Worm (Caenorhabditis elegans): ENCODE results near the gene K10D6.4.

K10D6.4 gene

ce11 chrV:11211323-11211722 lies 9.6 kb downstream of the K10D6.4 start:
- no peak for TF ChIP-seq elt-3 (tag; optimal IDR thresholded peaks at IDR 0.05)
- TF ChIP-seq ztf-11 (tag; optimal IDR thresholded peaks at IDR 0.05) = no peak
- TF ChIP-seq snpc-4 (tag; optimal IDR thresholded peaks at IDR 0.05) = no peak

- TF ChIP-seq nhr-2 (tag; optimal IDR thresholded peaks at IDR 0.05) (no peak), drap-1 (GFP tag; optimal IDR thresholded peaks at IDR 0.05) (no peak), lin-32 (GFP tag; optimal IDR thresholded peaks at IDR 0.05) (no peak), mab-5 (tag; optimal IDR thresholded peaks at IDR 0.05) (no peak), flh-1 (GFP tag; optimal IDR thresholded peaks at IDR 0.05) (no peak), nhr-237 (tag; optimal IDR thresholded peaks at IDR 0.05) (no peak), bed-3 (GFP tag; optimal IDR thresholded peaks at IDR 0.05) (no peak), ztf-11 (tag; optimal IDR thresholded peaks at IDR 0.05) (no peak), mls-2 (tag; optimal IDR thresholded peaks at IDR 0.05) (no peak), unc-120 (tag; optimal IDR thresholded peaks at IDR 0.05; ENCODE audit: poor library complexity, severe bottlenecking) (no peak), hlh-1 (tag; optimal IDR thresholded peaks at IDR 0.05) (no peak), snpc-4 (tag; optimal IDR thresholded peaks at IDR 0.05) (no peak), unc-62 (GFP tag; optimal IDR thresholded peaks at IDR 0.05) (no peak), elt-1 (tag; optimal IDR thresholded peaks at IDR 0.05; ENCODE audit: borderline replicate concordance, insufficient read depth) (no peak), nhr-12 (tag; optimal IDR thresholded peaks at IDR 0.05) (no peak), lin-13 (tag; optimal IDR thresholded peaks at IDR 0.05) (no peak), ceh-83 (GFP tag; optimal IDR thresholded peaks at IDR 0.05) (no peak), mep-1 (tag; optimal IDR thresholded peaks at IDR 0.05) (no peak), blmp-1 (tag; optimal IDR thresholded peaks at IDR 0.05) (no peak), lsy-2 (tag; optimal IDR thresholded peaks at IDR 0.05) (no peak)
Observed at ce11 chrV:11214569-11214968, 12.8 kb downstream of the K10D6.4 start.

- no peak for TF ChIP-seq elt-3 (tag; optimal IDR thresholded peaks at IDR 0.05)
- no peak for TF ChIP-seq M03D4.4 (tag; optimal IDR thresholded peaks at IDR 0.05)
- TF ChIP-seq ham-2 (GFP tag; optimal IDR thresholded peaks at IDR 0.05) = no peak
- TF ChIP-seq ztf-11 (tag; optimal IDR thresholded peaks at IDR 0.05) = no peak
- no peak for TF ChIP-seq pha-4 (tag; optimal IDR thresholded peaks at IDR 0.05)
- no peak for TF ChIP-seq drap-1 (GFP tag; optimal IDR thresholded peaks at IDR 0.05)
- no peak for TF ChIP-seq hlh-1 (tag; optimal IDR thresholded peaks at IDR 0.05)
- no peak for TF ChIP-seq cnd-1 (tag; optimal IDR thresholded peaks at IDR 0.05)
- TF ChIP-seq lin-13 (tag; optimal IDR thresholded peaks at IDR 0.05) = no peak
- no peak for TF ChIP-seq nhr-12 (tag; optimal IDR thresholded peaks at IDR 0.05)
- no peak for TF ChIP-seq nhr-28 (tag; optimal IDR thresholded peaks at IDR 0.05)
- TF ChIP-seq snpc-4 (tag; optimal IDR thresholded peaks at IDR 0.05) = no peak
- no peak for TF ChIP-seq unc-62 (GFP tag; optimal IDR thresholded peaks at IDR 0.05)
- no peak for TF ChIP-seq sem-2 (GFP tag; optimal IDR thresholded peaks at IDR 0.05)
- no peak for TF ChIP-seq nhr-2 (tag; optimal IDR thresholded peaks at IDR 0.05)
Observed at ce11 chrV:11216137-11216536, 14.4 kb downstream of the K10D6.4 start.

- TF ChIP-seq ztf-11 (tag; optimal IDR thresholded peaks at IDR 0.05) = no peak
- TF ChIP-seq bed-3 (GFP tag; optimal IDR thresholded peaks at IDR 0.05) = no peak
- no peak for TF ChIP-seq ceh-39 (tag; optimal IDR thresholded peaks at IDR 0.05)
- TF ChIP-seq snpc-4 (tag; optimal IDR thresholded peaks at IDR 0.05) = no peak
- no peak for TF ChIP-seq pha-4 (tag; optimal IDR thresholded peaks at IDR 0.05)
- TF ChIP-seq cnd-1 (tag; optimal IDR thresholded peaks at IDR 0.05) = no peak
- TF ChIP-seq elt-3 (tag; optimal IDR thresholded peaks at IDR 0.05) = no peak
- no peak for TF ChIP-seq mep-1 (tag; optimal IDR thresholded peaks at IDR 0.05)
- TF ChIP-seq ham-2 (GFP tag; optimal IDR thresholded peaks at IDR 0.05) = no peak
- no peak for TF ChIP-seq mab-5 (tag; optimal IDR thresholded peaks at IDR 0.05)
- TF ChIP-seq unc-62 (GFP tag; optimal IDR thresholded peaks at IDR 0.05) = no peak
- no peak for TF ChIP-seq nhr-12 (tag; optimal IDR thresholded peaks at IDR 0.05)
Observed at ce11 chrV:11217394-11217793, 15.7 kb downstream of the K10D6.4 start, which contains the start of gene cyp-29A2. cyp-29A2 (plus strand) TSS chrV:11217583.

- no peak for TF ChIP-seq bed-3 (GFP tag; optimal IDR thresholded peaks at IDR 0.05)
Observed at ce11 chrV:11220415-11220814, 18.7 kb downstream of the K10D6.4 start.

ce11 chrV:11220936-11221335 lies 19.2 kb downstream of the K10D6.4 start, which contains the start of gene T19B10.2:
T19B10.2 (plus strand) TSS chrV:11221302.
- TF ChIP-seq nhr-12 (tag; optimal IDR thresholded peaks at IDR 0.05) = no peak
- TF ChIP-seq ztf-11 (tag; optimal IDR thresholded peaks at IDR 0.05) = no peak
- no peak for TF ChIP-seq nhr-2 (tag; optimal IDR thresholded peaks at IDR 0.05)
- TF ChIP-seq unc-120 (tag; optimal IDR thresholded peaks at IDR 0.05; ENCODE audit: poor library complexity, severe bottlenecking) = no peak
- peak; percentile 83 for TF ChIP-seq elt-1 (tag; optimal IDR thresholded peaks at IDR 0.05; ENCODE audit: borderline replicate concordance, insufficient read depth)

All from whole organism, mixed stage, embryonic.